Fruit fly (Drosophila melanogaster): ENCODE data around the gene CG9312.

dm6 chr3R:13812736-13813250, 47.2 kb downstream of the CG9312 start, which contains the start of the genes tal-1A, tal-2A, tal-3A and tal-AA:
- no peak for TF ChIP-seq ovo (GFP tag; optimal IDR thresholded peaks at IDR 0.05)
- TF ChIP-seq cnc (optimal IDR thresholded peaks at IDR 0.05), result no peak
- no peak for TF ChIP-seq kay (GFP tag; ENCODE audit: borderline replicate concordance)
- no peak for TF ChIP-seq Clk (GFP tag; optimal IDR thresholded peaks at IDR 0.05)
- no peak for TF ChIP-seq toe (GFP tag; optimal IDR thresholded peaks at IDR 0.05)
- TF ChIP-seq CG1620 (GFP tag; optimal IDR thresholded peaks at IDR 0.05), result no peak
- no peak for TF ChIP-seq cic (GFP tag; optimal IDR thresholded peaks at IDR 0.05)
- TF ChIP-seq CG7101 (tag; optimal IDR thresholded peaks at IDR 0.05), result no peak

Data from whole organism, adult.